Worm (Caenorhabditis elegans): Measurements from ENCODE around the gene Y56A3A.30.

The Y56A3A.30 gene

DNA sequence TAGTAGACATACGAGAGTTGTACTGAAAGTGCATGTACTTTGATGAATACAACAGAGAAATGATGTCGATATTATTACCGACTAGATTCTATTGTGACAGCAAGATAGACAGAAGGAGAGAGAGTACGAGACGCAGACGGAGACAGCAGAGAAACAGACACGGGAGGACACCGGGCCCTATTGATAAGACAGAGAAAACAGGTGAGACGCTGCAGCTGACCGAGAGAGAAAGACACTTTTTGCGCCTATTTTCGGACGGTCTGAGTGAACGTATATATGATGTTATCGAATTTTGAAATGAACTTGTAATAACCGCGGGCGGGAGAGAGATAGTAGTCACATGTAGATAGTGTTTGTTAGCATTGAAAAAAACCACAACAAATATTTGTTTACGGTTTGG lies 24.4 kb upstream of the Y56A3A.30 start:
- TF ChIP-seq ceh-19 (GFP tag; optimal IDR thresholded peaks at IDR 0.05) (no peak), hlh-30 (tag; optimal IDR thresholded peaks at IDR 0.05; ENCODE audit: insufficient read depth) (peak; percentile 12), elt-2 (tag; optimal IDR thresholded peaks at IDR 0.05) (peak; percentile 62), nfya-1 (tag; optimal IDR thresholded peaks at IDR 0.05) (peak; percentile 41)

DNA sequence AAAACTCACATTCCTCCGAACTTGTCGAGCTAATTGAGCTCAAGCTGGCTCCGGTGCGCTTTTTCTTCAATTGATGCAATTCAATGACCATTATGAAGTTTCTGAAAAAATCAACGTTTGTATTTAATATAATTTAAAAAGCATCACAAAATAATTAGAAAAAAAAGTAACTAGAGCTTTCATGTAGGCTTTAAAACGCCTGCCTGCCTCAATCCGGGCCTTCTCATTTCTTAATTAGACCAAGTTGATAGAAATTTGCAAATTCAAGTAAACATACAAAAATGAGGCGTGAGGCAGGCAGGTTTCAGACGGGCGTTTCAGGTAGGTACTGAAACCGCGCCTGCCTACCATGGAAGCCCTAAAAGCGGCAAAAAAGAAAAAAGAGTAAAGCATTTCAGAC lies 24.0 kb upstream of the Y56A3A.30 start, which contains the start of gene Y56A3A.33:
Gene Y56A3A.33 (minus strand): TSS at position 101 of the 400 bp plus-strand sequence.
- no peak for TF ChIP-seq F13H6.1 (tag; optimal IDR thresholded peaks at IDR 0.05)
- TF ChIP-seq K02D7.2 (tag; optimal IDR thresholded peaks at IDR 0.05), result no peak
- TF ChIP-seq ceh-30 (tag; optimal IDR thresholded peaks at IDR 0.05), result no peak
- TF ChIP-seq T23F11.4 (GFP tag; optimal IDR thresholded peaks at IDR 0.05), result no peak
- TF ChIP-seq rnt-1 (tag; optimal IDR thresholded peaks at IDR 0.05), result no peak
- TF ChIP-seq pha-2 (tag; optimal IDR thresholded peaks at IDR 0.05), result no peak
- TF ChIP-seq madf-2 (tag; optimal IDR thresholded peaks at IDR 0.05), result no peak

DNA sequence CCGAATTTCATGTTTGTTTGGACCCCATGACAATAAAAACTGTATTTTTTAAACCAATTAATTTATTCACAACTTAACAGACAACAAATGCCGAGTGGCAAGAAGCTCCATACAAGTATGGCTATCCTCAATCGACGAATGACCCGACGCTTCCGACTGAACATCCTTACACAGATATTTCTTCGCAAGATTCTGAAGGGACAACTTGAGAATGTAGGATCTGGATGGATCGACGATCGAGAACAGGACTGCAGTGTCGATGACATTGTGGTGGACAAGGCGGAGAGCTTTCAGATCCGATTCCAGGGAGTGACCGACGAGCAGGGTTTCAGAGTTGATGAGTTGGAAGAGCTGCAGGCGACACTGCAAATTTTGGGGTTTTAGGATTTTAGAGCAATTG lies 20.7 kb upstream of the Y56A3A.30 start:
- TF ChIP-seq npax-4 (tag; optimal IDR thresholded peaks at IDR 0.05) (no peak), lim-6 (tag; optimal IDR thresholded peaks at IDR 0.05) (no peak), unc-55 (GFP tag; optimal IDR thresholded peaks at IDR 0.05) (no peak), pha-2 (tag; optimal IDR thresholded peaks at IDR 0.05) (no peak), pat-9 (tag; optimal IDR thresholded peaks at IDR 0.05) (no peak), ceh-18 (tag; optimal IDR thresholded peaks at IDR 0.05) (no peak), rnt-1 (tag; optimal IDR thresholded peaks at IDR 0.05) (no peak)

DNA sequence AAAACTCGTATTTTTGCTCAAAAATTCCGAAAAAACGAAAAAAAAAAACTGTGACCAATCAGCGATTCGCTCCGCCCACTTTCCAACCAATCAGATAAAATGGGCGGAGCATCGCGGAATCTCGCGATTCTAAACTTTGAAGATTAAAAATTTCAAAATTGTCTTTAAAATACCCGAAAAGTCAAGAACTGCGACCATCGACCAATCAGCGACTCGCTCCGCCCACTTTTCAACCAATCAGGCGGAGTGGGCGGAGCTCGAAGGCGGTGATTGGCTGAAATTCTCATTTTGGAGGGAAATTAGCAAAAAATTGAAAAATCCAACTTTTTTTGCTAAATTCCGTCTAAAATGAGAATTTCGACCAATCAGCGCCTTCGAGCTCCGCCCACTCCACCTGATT lies 16.9 kb upstream of the Y56A3A.30 start:
- no peak for TF ChIP-seq K02D7.2 (tag; optimal IDR thresholded peaks at IDR 0.05)
- TF ChIP-seq nfya-1 (tag; optimal IDR thresholded peaks at IDR 0.05), result peak; percentile 55

DNA sequence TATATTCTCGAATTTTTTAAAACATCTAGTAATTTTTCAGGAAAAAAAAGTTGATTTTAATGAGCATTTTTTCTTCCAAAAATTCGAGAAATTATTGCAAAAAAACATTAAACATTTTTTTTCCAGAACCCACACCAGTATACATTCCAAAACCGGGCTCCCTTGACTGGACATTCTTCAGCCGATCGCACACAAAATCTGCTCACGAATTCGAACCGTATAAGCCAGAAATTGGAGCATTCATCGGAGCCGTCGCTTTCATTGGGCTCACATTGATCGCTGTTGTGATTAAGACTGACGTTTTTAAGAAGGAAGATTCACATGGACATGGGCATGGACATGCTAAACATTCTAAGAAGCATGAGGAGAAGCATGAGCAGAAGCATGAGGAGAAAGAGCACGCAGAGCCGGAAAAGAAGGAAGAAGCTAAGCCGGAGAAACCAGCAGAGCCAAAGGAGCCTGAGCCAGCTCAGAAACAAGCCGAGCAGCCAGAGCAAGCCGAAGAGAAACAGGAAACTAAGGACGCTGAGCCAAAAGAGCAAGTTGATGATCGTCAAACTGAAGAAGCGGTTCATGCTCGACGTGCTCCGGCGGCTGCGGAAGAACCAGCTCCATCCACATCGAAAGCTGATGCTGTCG lies 12.9 kb upstream of the Y56A3A.30 start:
- TF ChIP-seq rnt-1 (tag; optimal IDR thresholded peaks at IDR 0.05) (no peak), pha-4 (tag; optimal IDR thresholded peaks at IDR 0.05) (no peak)

DNA sequence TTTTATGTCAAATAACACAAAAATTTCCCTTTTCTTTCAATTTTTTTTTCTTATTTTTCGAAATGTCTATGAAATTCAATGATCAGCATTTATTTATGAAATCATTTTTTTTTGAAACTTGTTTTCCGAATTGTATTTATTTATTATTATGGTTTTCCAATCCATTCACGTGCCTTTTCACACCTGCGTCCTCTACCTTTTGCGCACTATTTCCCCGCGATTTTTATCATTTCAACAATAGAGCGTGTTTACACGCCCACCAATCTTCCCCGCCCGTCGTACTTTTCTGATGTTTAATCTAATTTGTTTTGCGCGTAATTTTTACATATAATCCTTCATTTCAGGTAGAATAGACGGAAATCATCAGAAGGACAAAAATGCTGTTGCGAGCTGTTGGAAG lies 11.0 kb upstream of the Y56A3A.30 start, which contains the start of gene wah-1:
Gene wah-1 (plus strand): TSS at position 345 of the 400 bp plus-strand sequence.
- no peak for TF ChIP-seq ahr-1 (tag; optimal IDR thresholded peaks at IDR 0.05)
- peak; percentile 9 for TF ChIP-seq hlh-30 (tag; optimal IDR thresholded peaks at IDR 0.05; ENCODE audit: insufficient read depth)
- peak; percentile 5 for TF ChIP-seq elt-2 (tag; optimal IDR thresholded peaks at IDR 0.05)
- TF ChIP-seq ttx-3 (tag; optimal IDR thresholded peaks at IDR 0.05), result no peak

DNA sequence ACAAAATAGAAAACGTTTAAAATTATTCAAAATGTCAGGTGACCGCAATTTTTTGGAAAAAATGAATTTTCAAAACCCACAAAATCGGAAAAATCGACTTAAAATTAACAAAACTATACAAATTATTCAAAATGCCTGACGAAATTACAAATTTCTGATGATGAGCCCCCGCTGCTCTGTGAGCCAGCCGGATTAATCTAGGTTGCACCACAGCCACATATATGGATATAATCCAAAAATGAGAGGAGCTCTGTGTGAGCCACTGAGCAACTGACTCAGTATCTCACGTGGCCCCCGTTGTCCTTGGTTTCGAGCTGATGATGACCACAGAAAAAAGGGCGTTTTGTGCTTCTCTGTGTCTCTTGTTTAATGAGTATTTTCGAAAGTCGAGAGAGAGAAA lies 6.2 kb upstream of the Y56A3A.30 start:
- TF ChIP-seq nfya-1 (tag; optimal IDR thresholded peaks at IDR 0.05) (no peak), sox-2 (GFP tag; IDR thresholded peaks at IDR 0.05) (no peak), C38D4.7 (GFP tag; optimal IDR thresholded peaks at IDR 0.05) (no peak), ref-2 (tag; optimal IDR thresholded peaks at IDR 0.05) (no peak), fax-1 (tag; optimal IDR thresholded peaks at IDR 0.05) (no peak), unc-42 (tag; optimal IDR thresholded peaks at IDR 0.05) (no peak), F13H6.1 (tag; optimal IDR thresholded peaks at IDR 0.05) (no peak), ztf-16 (tag; optimal IDR thresholded peaks at IDR 0.05) (no peak), tbx-2 (tag; optimal IDR thresholded peaks at IDR 0.05) (no peak), pha-2 (tag; optimal IDR thresholded peaks at IDR 0.05) (no peak), ceh-19 (GFP tag; optimal IDR thresholded peaks at IDR 0.05) (no peak), ceh-31 (tag; optimal IDR thresholded peaks at IDR 0.05) (no peak), nhr-232 (tag; optimal IDR thresholded peaks at IDR 0.05) (no peak), hlh-8 (tag; optimal IDR thresholded peaks at IDR 0.05) (no peak), pag-3 (tag; optimal IDR thresholded peaks at IDR 0.05; ENCODE audit: borderline replicate concordance) (no peak)

All from whole organism, late embryonic.